Worm (Caenorhabditis elegans): ENCODE measurements around the gene B0353.1.

B0353.1 gene

ce11 chrIII:598168-598567, 42.4 kb downstream of the B0353.1 start (continued):
- no peak for TF ChIP-seq cebp-1 (GFP tag; IDR thresholded peaks at IDR 0.05)
- peak; percentile 60 for TF ChIP-seq cebp-1 (tag; optimal IDR thresholded peaks at IDR 0.05)
- TF ChIP-seq rcor-1 (GFP tag; IDR thresholded peaks at IDR 0.05) = 0 out of 2 replicates have a peak, but pooled peaks have one; percentile 6
- peak; percentile 96 for TF ChIP-seq hmg-1.2 (GFP tag; IDR thresholded peaks at IDR 0.05)
- peak; percentile 55 for TF ChIP-seq lin-40 (tag; optimal IDR thresholded peaks at IDR 0.05)

- TF ChIP-seq K12H6.12 (tag; optimal IDR thresholded peaks at IDR 0.05) (no peak), ztf-6 (GFP tag; IDR thresholded peaks at IDR 0.05) (no peak), zim-3 (tag; optimal IDR thresholded peaks at IDR 0.05) (no peak), cebp-2 (GFP tag; IDR thresholded peaks at IDR 0.05) (no peak), Y53F4B.3 (GFP tag; IDR thresholded peaks at IDR 0.05) (no peak), dox-1 (GFP tag; IDR thresholded peaks at IDR 0.05) (no peak)
Observed at ce11 chrIII:598687-599086, 42.9 kb downstream of the B0353.1 start, which contains the start of gene Y55B1AR.2. Gene Y55B1AR.2 (minus strand): TSS chrIII:598787.

ce11 chrIII:599279-599678, 43.5 kb downstream of the B0353.1 start:
- TF ChIP-seq cebp-1 (GFP tag; IDR thresholded peaks at IDR 0.05) = no peak
- TF ChIP-seq cebp-1 (tag; optimal IDR thresholded peaks at IDR 0.05) = peak; percentile 7
- TF ChIP-seq F10E7.11 (tag; optimal IDR thresholded peaks at IDR 0.05) = no peak
- no peak for TF ChIP-seq tbp1 (GFP tag; optimal IDR thresholded peaks at IDR 0.05)
- TF ChIP-seq snpc-1.3 (tag; optimal IDR thresholded peaks at IDR 0.05; ENCODE audit: insufficient read depth) = no peak
- TF ChIP-seq mel-28 (tag; optimal IDR thresholded peaks at IDR 0.05; ENCODE audit: borderline replicate concordance) = no peak
- no peak for TF ChIP-seq lin-54 (GFP tag; optimal IDR thresholded peaks at IDR 0.05)
- TF ChIP-seq atf-7 (tag; optimal IDR thresholded peaks at IDR 0.05) = no peak
- no peak for TF ChIP-seq rpc-1 (optimal IDR thresholded peaks at IDR 0.05)
- no peak for TF ChIP-seq rpc-1 (tag; optimal IDR thresholded peaks at IDR 0.05)
- TF ChIP-seq attf-3 (GFP tag; conservative IDR thresholded peaks at IDR 0.05) = no peak
- no peak for TF ChIP-seq ztf-3 (GFP tag; optimal IDR thresholded peaks at IDR 0.05)
- no peak for TF ChIP-seq Y67H2A.10 (GFP tag; conservative IDR thresholded peaks at IDR 0.05)
- peak; percentile 42 for TF ChIP-seq ZK185.1 (tag; optimal IDR thresholded peaks at IDR 0.05; ENCODE audit: poor library complexity, severe bottlenecking)
- no peak for TF ChIP-seq athp-1 (tag; optimal IDR thresholded peaks at IDR 0.05)
- TF ChIP-seq efl-1 (GFP tag; optimal IDR thresholded peaks at IDR 0.05) = no peak
- TF ChIP-seq snpc-3.4 (tag; optimal IDR thresholded peaks at IDR 0.05) = no peak
- TF ChIP-seq snpc-4 (GFP tag; optimal IDR thresholded peaks at IDR 0.05) = no peak
- TF ChIP-seq snpc-4 (tag; optimal IDR thresholded peaks at IDR 0.05) = no peak
- TF ChIP-seq ceh-58 (GFP tag; IDR thresholded peaks at IDR 0.05) = no peak
- 0 out of 2 replicates have a peak, but pooled peaks have one; percentile 36 for TF ChIP-seq ekl-4 (GFP tag; IDR thresholded peaks at IDR 0.05)
- no peak for TF ChIP-seq madf-10 (tag; optimal IDR thresholded peaks at IDR 0.05)
- TF ChIP-seq akir-1 (GFP tag; optimal IDR thresholded peaks at IDR 0.05) = no peak
- peak; percentile 18 for TF ChIP-seq nhr-80 (tag; optimal IDR thresholded peaks at IDR 0.05)
- TF ChIP-seq unc-130 (GFP tag; optimal IDR thresholded peaks at IDR 0.05) = no peak
- TF ChIP-seq ceh-40 (GFP tag; IDR thresholded peaks at IDR 0.05) = no peak
- TF ChIP-seq snpc-1.1 (tag; optimal IDR thresholded peaks at IDR 0.05; ENCODE audit: insufficient read depth) = no peak
- 0 out of 2 replicates have a peak, but pooled peaks have one; percentile 40 for TF ChIP-seq Y53G8AR.9 (GFP tag; conservative IDR thresholded peaks at IDR 0.05)
- TF ChIP-seq D2030.7 (GFP tag; IDR thresholded peaks at IDR 0.05) = no peak
- no peak for TF ChIP-seq attf-6 (GFP tag; IDR thresholded peaks at IDR 0.05)
- TF ChIP-seq let-607 (tag; optimal IDR thresholded peaks at IDR 0.05) = peak in 1 of 2 experiments; percentile 17
- no peak for TF ChIP-seq ets-4 (GFP tag; optimal IDR thresholded peaks at IDR 0.05)
- TF ChIP-seq ccch-3 (GFP tag; optimal IDR thresholded peaks at IDR 0.05) = no peak
- no peak for TF ChIP-seq Y53F4B.3 (GFP tag; IDR thresholded peaks at IDR 0.05)
- TF ChIP-seq B0019.2 (GFP tag; conservative IDR thresholded peaks at IDR 0.05) = no peak
- no peak for TF ChIP-seq tlf-1 (GFP tag; optimal IDR thresholded peaks at IDR 0.05)

Data from whole organism, young adult.